Worm (Caenorhabditis elegans) whole organism, early embryonic: ENCODE measurements around the gene D1005.2.

Source experiments
- F13C5.2 ChIP-seq: sonication (generic microtip); optimal IDR thresholded peaks from 2 replicates; lab custom pipeline; 2017; ENCODE audit warnings: mild to moderate bottlenecking, missing genetic modification characterization, inconsistent platforms, missing compliant biosample characterization
- aly-1 ChIP-seq: sonication (generic microtip); optimal IDR thresholded peaks from 2 replicates; lab custom pipeline; 2016; ENCODE audit warnings: missing genetic modification characterization, missing compliant biosample characterization
- ama-1 ChIP-seq: fragments of 150-350 bp; optimal IDR thresholded peaks from 2 replicates; lab custom pipeline; 2014
- ceh-36 ChIP-seq: sonication (generic microtip); optimal IDR thresholded peaks from 2 replicates; lab custom pipeline; 2016; ENCODE audit warnings: missing genetic modification characterization, inconsistent platforms, missing compliant biosample characterization
- flt-1 ChIP-seq: fragments of 200-800 bp; sonication (Bioruptor generic); IDR thresholded peaks from 2 replicates; pipeline ENCODE4 v1.3.6; 2022; ENCODE audit warnings: missing genetic modification characterization, missing compliant biosample characterization
- hmbx-1 ChIP-seq: sonication (generic microtip); optimal IDR thresholded peaks from 2 replicates; lab custom pipeline; 2016; ENCODE audit warnings: mild to moderate bottlenecking, missing genetic modification characterization, missing compliant biosample characterization
- hnd-1 ChIP-seq: sonication (generic microtip); optimal IDR thresholded peaks from 2 replicates; lab custom pipeline; 2016; ENCODE audit warnings: missing genetic modification characterization, missing compliant biosample characterization
- pes-1 ChIP-seq: fragments of 200-800 bp; sonication (Bioruptor generic); IDR thresholded peaks from 2 replicates; pipeline ENCODE4 v1.3.6; 2022; ENCODE audit warnings: missing genetic modification reagents, missing genetic modification characterization, missing compliant biosample characterization
- scrt-1 ChIP-seq: fragments of 200-800 bp; sonication (Bioruptor generic); IDR thresholded peaks from 2 replicates; pipeline ENCODE4 v1.3.6; 2022; ENCODE audit warnings: missing genetic modification characterization, missing compliant biosample characterization
- sea-1 ChIP-seq: fragments of 200-800 bp; sonication (Bioruptor generic); conservative IDR thresholded peaks from 2 replicates; pipeline ENCODE4 v1.3.6; 2022; ENCODE audit warnings: missing genetic modification characterization, missing compliant biosample characterization
- tbx-37 ChIP-seq: fragments of 200-800 bp; sonication (Bioruptor generic); conservative IDR thresholded peaks from 2 replicates; pipeline ENCODE4 v1.3.6; 2022; ENCODE audit warnings: missing genetic modification reagents, missing genetic modification characterization, missing compliant biosample characterization

ce11 chrX:1473794-1474193 lies 15.0 kb downstream of the D1005.2 start:
- TF ChIP-seq hnd-1 (tag; lab: Kevin White, UChicago) (no peak), ama-1 (lab: Kevin White, UChicago) (no peak), aly-1 (tag; lab: Kevin White, UChicago) (no peak), ceh-36 (tag; lab: Kevin White, UChicago) (no peak), flt-1 (no peak), pes-1 (GFP tag; lab: Robert Waterston, UW) (no peak), sea-1 (GFP tag; lab: Robert Waterston, UW) (no peak), tbx-37 (GFP tag; lab: Robert Waterston, UW) (no peak), scrt-1 (GFP tag; lab: Robert Waterston, UW) (no peak), F13C5.2 (tag; lab: Kevin White, UChicago) (no peak), hmbx-1 (tag; lab: Kevin White, UChicago) (no peak)
